Worm (Caenorhabditis elegans): Measurements from ENCODE around the gene C08F8.6.

The C08F8.6 gene

ce11 chrIV:11164831-11165230 lies at the start of gene C08F8.6:
TSS of gene C08F8.6 (minus strand) at chrIV:11164931.
- no peak for TF ChIP-seq F39B2.1 (GFP tag; IDR thresholded peaks at IDR 0.05)
- TF ChIP-seq lag-1 (GFP tag; IDR thresholded peaks at IDR 0.05) = 0 out of 2 replicates have a peak, but pooled peaks have one; percentile 44

DNA sequence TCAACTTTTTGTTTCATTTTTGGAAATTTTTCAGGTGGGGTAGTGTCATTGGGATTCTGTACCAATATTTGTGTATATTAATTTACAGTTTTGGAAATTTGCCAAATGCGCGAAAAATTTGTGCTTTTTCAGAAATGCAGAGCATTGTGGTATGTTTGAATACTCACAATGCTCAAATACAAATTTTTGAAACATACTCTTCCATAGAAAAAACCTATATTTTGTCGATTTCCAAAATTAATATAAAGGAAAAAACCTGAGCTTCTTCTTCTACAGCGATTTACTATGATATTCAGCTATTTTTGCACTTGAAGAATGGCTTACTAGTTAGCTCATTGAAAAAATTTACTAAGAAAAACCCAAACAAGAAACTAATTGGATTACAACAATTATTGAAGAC lies 48.2 kb upstream of the C08F8.6 start:
- TF ChIP-seq snpc-1.3 (tag; optimal IDR thresholded peaks at IDR 0.05; ENCODE audit: insufficient read depth) = no peak

DNA sequence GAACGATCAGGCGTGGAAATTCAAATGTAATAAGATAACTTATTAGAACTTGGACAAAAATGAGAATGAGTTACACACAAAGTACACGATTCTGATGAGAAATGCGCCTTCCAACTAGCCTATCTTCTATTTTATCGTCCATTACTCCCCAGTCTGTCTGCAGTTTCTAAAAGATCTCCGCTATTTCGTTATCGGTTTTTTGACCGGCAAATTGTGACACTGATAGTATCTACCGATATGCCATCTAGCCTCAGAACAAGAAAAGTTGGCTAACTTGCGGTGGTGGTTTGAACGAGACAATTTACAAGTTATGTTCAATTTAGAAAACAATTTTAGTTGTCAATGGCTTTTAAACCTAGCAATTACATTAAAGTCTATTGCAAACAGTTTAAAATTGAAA lies 46.8 kb upstream of the C08F8.6 start:
- TF ChIP-seq let-607 (tag; optimal IDR thresholded peaks at IDR 0.05) (no peak), snpc-1.3 (tag; optimal IDR thresholded peaks at IDR 0.05; ENCODE audit: insufficient read depth) (no peak), ztf-6 (GFP tag; IDR thresholded peaks at IDR 0.05) (no peak), nhr-80 (tag; optimal IDR thresholded peaks at IDR 0.05) (peak; percentile 70), F10E7.11 (tag; optimal IDR thresholded peaks at IDR 0.05) (no peak)

ce11 chrIV:11210781-11211256 lies 46.1 kb upstream of the C08F8.6 start, which contains the start of gene adk-1:
TSS of gene adk-1 (minus strand) at chrIV:11210831.
- TF ChIP-seq attf-3 (GFP tag; conservative IDR thresholded peaks at IDR 0.05) = peak; percentile 83
- TF ChIP-seq cebp-1 (GFP tag; IDR thresholded peaks at IDR 0.05) = no peak
- no peak for TF ChIP-seq cebp-1 (tag; optimal IDR thresholded peaks at IDR 0.05)
- TF ChIP-seq ztf-28 (GFP tag; IDR thresholded peaks at IDR 0.05) = no peak

ce11 chrIV:11207186-11207585 lies 42.5 kb upstream of the C08F8.6 start, which contains the start of gene R07H5.9:
TSS of gene R07H5.9 (plus strand) at chrIV:11207486.
- TF ChIP-seq nfyb-1 (GFP tag; IDR thresholded peaks at IDR 0.05) = no peak
- no peak for TF ChIP-seq cebp-1 (GFP tag; IDR thresholded peaks at IDR 0.05)
- TF ChIP-seq cebp-1 (tag; optimal IDR thresholded peaks at IDR 0.05) = no peak
- no peak for TF ChIP-seq hmg-20 (GFP tag; IDR thresholded peaks at IDR 0.05)
- no peak for TF ChIP-seq B0336.3 (GFP tag; IDR thresholded peaks at IDR 0.05)
- no peak for TF ChIP-seq athp-1 (tag; optimal IDR thresholded peaks at IDR 0.05)
- no peak for TF ChIP-seq ama-1 (optimal IDR thresholded peaks at IDR 0.05)
- no peak for TF ChIP-seq ama-1 (GFP tag; optimal IDR thresholded peaks at IDR 0.05)
- TF ChIP-seq tbp1 (GFP tag; optimal IDR thresholded peaks at IDR 0.05) = no peak
- no peak for TF ChIP-seq ZK185.1 (tag; optimal IDR thresholded peaks at IDR 0.05; ENCODE audit: poor library complexity, severe bottlenecking)
- no peak for TF ChIP-seq repo-1 (tag; optimal IDR thresholded peaks at IDR 0.05)

DNA sequence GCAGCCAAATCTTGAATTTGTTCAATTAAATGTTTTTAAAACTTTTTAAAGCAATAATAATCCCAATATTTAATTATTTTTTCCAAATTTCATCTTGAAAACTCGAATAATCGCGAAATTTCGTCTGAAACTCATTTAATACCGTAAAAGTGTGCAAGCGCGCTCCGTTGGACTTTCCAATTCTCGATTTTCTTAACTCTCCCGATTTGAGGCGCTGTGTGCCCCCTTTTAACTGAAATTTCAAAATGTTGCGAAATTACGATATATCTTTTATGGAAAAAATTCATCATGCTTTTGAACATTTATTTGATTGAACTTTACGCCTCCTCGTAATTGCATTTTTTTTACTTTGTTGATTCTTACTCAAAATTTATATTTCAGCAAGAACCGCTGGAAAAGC lies 37.7 kb upstream of the C08F8.6 start, which contains the start of gene R07H5.11:
TSS of gene R07H5.11 (plus strand) at position 380 of the 400 bp plus-strand sequence.
- TF ChIP-seq cebp-1 (GFP tag; IDR thresholded peaks at IDR 0.05) (peak; percentile 78), cebp-1 (tag; optimal IDR thresholded peaks at IDR 0.05) (peak; percentile 70), mcd-1 (GFP tag; IDR thresholded peaks at IDR 0.05) (peak; percentile 60)

- TF ChIP-seq egrh-3 (GFP tag; IDR thresholded peaks at IDR 0.05) = peak; percentile 47; the same call in 1 of the 2 replicates
- peak; percentile 78; the same call in 1 of the 2 replicates for TF ChIP-seq ztf-28 (GFP tag; IDR thresholded peaks at IDR 0.05)
- peak; percentile 49 for TF ChIP-seq D2030.7 (GFP tag; IDR thresholded peaks at IDR 0.05)
- TF ChIP-seq aptf-2 (GFP tag; conservative IDR thresholded peaks at IDR 0.05) = peak; percentile 74
- peak; percentile 27; the same call in 1 of the 2 replicates for TF ChIP-seq C17E4.6 (GFP tag; IDR thresholded peaks at IDR 0.05)
- peak; percentile 77 for TF ChIP-seq mcd-1 (GFP tag; IDR thresholded peaks at IDR 0.05)
- peak; percentile 89 for TF ChIP-seq ceh-100 (GFP tag; IDR thresholded peaks at IDR 0.05)
- 0 out of 2 replicates have a peak, but pooled peaks have one; percentile 38 for TF ChIP-seq attf-3 (GFP tag; conservative IDR thresholded peaks at IDR 0.05)
- peak; percentile 81 for TF ChIP-seq ztf-25 (GFP tag; IDR thresholded peaks at IDR 0.05)
- TF ChIP-seq dox-1 (GFP tag; IDR thresholded peaks at IDR 0.05) = 0 out of 2 replicates have a peak, but pooled peaks have one; percentile 45
Observed at ce11 chrIV:11200682-11201081, 36.0 kb upstream of the C08F8.6 start.

All from whole organism, young adult.